Worm (Caenorhabditis elegans) whole organism, L4 larva: ENCODE measurements around the gene odd-2.
A peak's percentile ranks its signal among the peaks of the same experiment; 100 is the strongest.

Source experiments
- F37D6.2 ChIP-seq: sonication (generic microtip); optimal IDR thresholded peaks from 2 replicates; lab custom pipeline; 2016; ENCODE audit warnings: mild to moderate bottlenecking, missing genetic modification characterization, missing compliant biosample characterization
- F49E8.2 ChIP-seq: sonication (generic microtip); optimal IDR thresholded peaks from 2 replicates; lab custom pipeline; 2016; ENCODE audit warnings: missing compliant biosample characterization, mild to moderate bottlenecking, missing genetic modification characterization, borderline replicate concordance
- Y5F2A.4 ChIP-seq: fragments of 200-800 bp; sonication (Bioruptor generic); optimal IDR thresholded peaks from 2 replicates; lab custom pipeline; 2018; ENCODE audit warnings: mild to moderate bottlenecking, missing genetic modification characterization, missing compliant biosample characterization
- Y75B8A.6 ChIP-seq: fragments of 200-800 bp; sonication (Bioruptor generic); IDR thresholded peaks from 2 replicates; pipeline ENCODE4 v1.3.6; 2022; ENCODE audit warnings: missing genetic modification reagents, missing genetic modification characterization, missing compliant biosample characterization
- ZK337.2 ChIP-seq: fragments of 200-800 bp; sonication (Bioruptor generic); IDR thresholded peaks from 2 replicates; pipeline ENCODE4 v1.3.6; 2022; ENCODE audit warnings: missing genetic modification reagents, missing genetic modification characterization, missing compliant biosample characterization
- ama-1 ChIP-seq: fragments of 150-350 bp; optimal IDR thresholded peaks from 2 replicates; lab custom pipeline; 2014; ENCODE audit warnings: inconsistent platforms, mixed read lengths
- ceh-20 ChIP-seq: fragments of 200-800 bp; sonication (Bioruptor generic); IDR thresholded peaks from 2 replicates; pipeline ENCODE4 v1.3.6; 2022; ENCODE audit warnings: missing genetic modification reagents, missing genetic modification characterization, missing compliant biosample characterization
- ceh-28 ChIP-seq: fragments of 150-350 bp; optimal IDR thresholded peaks from 2 replicates; lab custom pipeline; 2014; ENCODE audit warnings: missing biosample characterization, missing genetic modification reagents, missing genetic modification characterization
- ceh-44 ChIP-seq: fragments of 200-800 bp; sonication (Bioruptor generic); IDR thresholded peaks from 2 replicates; pipeline ENCODE4 v1.3.6; 2022; ENCODE audit warnings: missing genetic modification reagents, missing genetic modification characterization, missing compliant biosample characterization
- ces-1 ChIP-seq: fragments of 150-350 bp; sonication (generic microtip); optimal IDR thresholded peaks from 4 replicates; lab custom pipeline; 2014; ENCODE audit warnings: missing biosample characterization, missing genetic modification reagents, missing genetic modification characterization
- daf-12 ChIP-seq: fragments of 150-350 bp; optimal IDR thresholded peaks from 2 replicates; lab custom pipeline; 2014; ENCODE audit warnings: missing biosample characterization, missing genetic modification reagents, missing genetic modification characterization
- daf-19 ChIP-seq: fragments of 200-800 bp; sonication (Bioruptor generic); conservative IDR thresholded peaks from 2 replicates; pipeline ENCODE4 v1.3.6; 2022; ENCODE audit warnings: missing genetic modification characterization, missing compliant biosample characterization
- dmd-6 ChIP-seq: fragments of 200-800 bp; sonication (Bioruptor generic); IDR thresholded peaks from 2 replicates; pipeline ENCODE4 v1.3.6; 2022; ENCODE audit warnings: missing genetic modification reagents, missing genetic modification characterization, missing compliant biosample characterization
- egl-27 ChIP-seq: sonication (generic microtip); optimal IDR thresholded peaks from 3 replicates; lab custom pipeline; 2017; ENCODE audit warnings: missing biosample characterization, missing genetic modification reagents, missing genetic modification characterization
- egl-43 ChIP-seq: fragments of 200-800 bp; sonication (Bioruptor generic); IDR thresholded peaks from 2 replicates; pipeline ENCODE4 v1.3.6; 2022; ENCODE audit warnings: missing genetic modification reagents, missing genetic modification characterization, missing compliant biosample characterization
- fos-1 ChIP-seq: fragments of 150-350 bp; optimal IDR thresholded peaks from 2 replicates; lab custom pipeline; 2014; ENCODE audit warnings: missing biosample characterization, missing genetic modification characterization
- gei-8 ChIP-seq: fragments of 200-800 bp; sonication (Bioruptor generic); optimal IDR thresholded peaks from 2 replicates; lab custom pipeline; 2018; ENCODE audit warnings: mild to moderate bottlenecking, missing genetic modification characterization, missing compliant biosample characterization
- hif-1 ChIP-seq, 2 experiments: sonication (generic microtip); optimal IDR thresholded peaks; 2 replicates each; lab custom pipeline; 2016 to 2017; ENCODE audit warnings: missing compliant biosample characterization in 2 of 2, missing genetic modification characterization in 2 of 2, missing genetic modification reagents in 2 of 2, missing genotype in 2 of 2, mild to moderate bottlenecking in 1 of 2
- lin-13 ChIP-seq: fragments of 150-350 bp; optimal IDR thresholded peaks from 2 replicates; lab custom pipeline; 2014; ENCODE audit warnings: missing biosample characterization, missing genetic modification reagents, missing genetic modification characterization
- lin-29 ChIP-seq: fragments of 200-800 bp; sonication (Bioruptor generic); IDR thresholded peaks from 2 replicates; pipeline ENCODE4 v1.3.6; 2022; ENCODE audit warnings: missing genetic modification reagents, missing genetic modification characterization, missing compliant biosample characterization
- lir-3 ChIP-seq: sonication (generic microtip); optimal IDR thresholded peaks from 2 replicates; lab custom pipeline; 2016; ENCODE audit warnings: mild to moderate bottlenecking, missing genetic modification characterization, missing compliant biosample characterization
- mdl-1 ChIP-seq, 2 experiments: fragments of 150-350 bp in 1 of 2; sonication (generic microtip) in 1 of 2; optimal IDR thresholded peaks; 2 replicates each; lab custom pipeline; 2014 to 2017; ENCODE audit warnings: missing biosample characterization in 2 of 2, missing genetic modification characterization in 2 of 2
- mdt-29 ChIP-seq: fragments of 200-800 bp; sonication (Bioruptor generic); IDR thresholded peaks from 2 replicates; pipeline ENCODE4 v1.3.6; 2022; ENCODE audit warnings: missing genetic modification reagents, missing genetic modification characterization, missing compliant biosample characterization
- mxl-3 ChIP-seq: fragments of 200-800 bp; sonication (Bioruptor generic); optimal IDR thresholded peaks from 2 replicates; lab custom pipeline; 2018; ENCODE audit warnings: mild to moderate bottlenecking, missing genetic modification characterization, missing compliant biosample characterization
- nhr-10 ChIP-seq: fragments of 150-350 bp; optimal IDR thresholded peaks from 2 replicates; lab custom pipeline; 2014; ENCODE audit warnings: missing biosample characterization, missing genetic modification characterization
- nhr-102 ChIP-seq: sonication (generic microtip); optimal IDR thresholded peaks from 2 replicates; lab custom pipeline; 2016; ENCODE audit warnings: mild to moderate bottlenecking, missing genetic modification characterization, moderate library complexity, missing compliant biosample characterization
- nhr-237 ChIP-seq: sonication (generic microtip); optimal IDR thresholded peaks from 2 replicates; lab custom pipeline; 2017; ENCODE audit warnings: missing biosample characterization, missing genetic modification characterization
- nhr-76 ChIP-seq: fragments of 150-350 bp; optimal IDR thresholded peaks from 2 replicates; lab custom pipeline; 2014; ENCODE audit warnings: missing biosample characterization, missing genetic modification characterization
- php-3 ChIP-seq: fragments of 200-800 bp; sonication (Bioruptor generic); IDR thresholded peaks from 2 replicates; pipeline ENCODE4 v1.3.6; 2022; ENCODE audit warnings: missing genetic modification reagents, missing genetic modification characterization, missing compliant biosample characterization
- pqm-1 ChIP-seq: sonication (generic microtip); optimal IDR thresholded peaks from 2 replicates; lab custom pipeline; 2017; ENCODE audit warnings: missing biosample characterization, missing genetic modification characterization
- rbr-2 ChIP-seq: sonication (generic microtip); optimal IDR thresholded peaks from 2 replicates; lab custom pipeline; 2016; ENCODE audit warnings: missing genotype, missing genetic modification characterization, missing compliant biosample characterization
- skn-1 ChIP-seq: fragments of 150-350 bp; optimal IDR thresholded peaks from 2 replicates; lab custom pipeline; 2014; ENCODE audit warnings: missing biosample characterization, missing genetic modification characterization
- snpc-1.2 ChIP-seq: fragments of 200-800 bp; sonication (Bioruptor generic); IDR thresholded peaks from 2 replicates; pipeline ENCODE4 v1.3.6; 2022; ENCODE audit warnings: missing genetic modification reagents, missing genetic modification characterization, missing compliant biosample characterization
- spr-3 ChIP-seq: fragments of 200-800 bp; sonication (Bioruptor generic); optimal IDR thresholded peaks from 2 replicates; lab custom pipeline; 2018; ENCODE audit warnings: mild to moderate bottlenecking, missing genetic modification characterization, missing compliant biosample characterization
- unc-130 ChIP-seq: sonication (generic microtip); optimal IDR thresholded peaks from 2 replicates; lab custom pipeline; 2016; ENCODE audit warnings: missing genetic modification reagents, missing genetic modification characterization, missing compliant biosample characterization
- unc-62 ChIP-seq, 3 experiments: fragments of 150-350 bp in 1 of 3; sonication (generic microtip); optimal IDR thresholded peaks in 2 of 3; peaks in 1 of 3; 1 replicate in 1 of 3; 2 replicates in 2 of 3; lab custom pipeline; 2014 to 2017; ENCODE audit warnings: missing biosample characterization in 3 of 3, missing genetic modification characterization in 3 of 3, missing genetic modification reagents in 3 of 3, missing genotype in 1 of 3
- zag-1 ChIP-seq: fragments of 150-350 bp; optimal IDR thresholded peaks from 2 replicates; lab custom pipeline; 2014; ENCODE audit warnings: missing biosample characterization, missing genetic modification characterization
- zfp-3 ChIP-seq: fragments of 200-800 bp; sonication (Bioruptor generic); conservative IDR thresholded peaks from 2 replicates; pipeline ENCODE4 v1.3.6; 2022; ENCODE audit warnings: missing genetic modification reagents, missing genetic modification characterization, missing compliant biosample characterization

The odd-2 gene

DNA sequence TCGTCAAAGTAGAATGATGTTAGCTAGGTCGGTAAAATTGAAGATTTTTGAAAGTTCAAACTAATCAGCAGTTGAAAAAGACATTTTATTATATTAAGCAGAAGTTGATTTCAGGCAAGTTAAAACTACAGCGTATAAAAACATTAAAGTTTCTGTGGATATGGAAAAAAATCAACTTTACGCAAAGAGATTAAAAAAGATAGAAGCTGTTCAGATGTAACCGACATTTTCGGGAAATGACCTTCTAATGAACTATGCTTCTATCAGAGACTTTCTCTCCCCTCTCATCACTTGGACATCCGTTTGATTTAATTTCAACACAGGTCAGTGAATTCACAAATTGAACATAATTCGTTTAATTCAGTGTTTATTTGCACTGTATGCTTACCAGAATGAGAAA, 20.0 kb upstream of the odd-2 start, which contains the start of gene T13C5.7:
Gene T13C5.7 (plus strand): TSS at position 301 of the 400 bp plus-strand sequence.
- no peak for TF ChIP-seq mdt-29 (GFP tag; lab: Robert Waterston, UW)
- TF ChIP-seq egl-43 (GFP tag; lab: Robert Waterston, UW), result no peak
- no peak for TF ChIP-seq ceh-20 (GFP tag; lab: Robert Waterston, UW)
- TF ChIP-seq daf-19 (GFP tag; lab: Robert Waterston, UW), result no peak
- no peak for TF ChIP-seq ces-1
- no peak for TF ChIP-seq spr-3

DNA sequence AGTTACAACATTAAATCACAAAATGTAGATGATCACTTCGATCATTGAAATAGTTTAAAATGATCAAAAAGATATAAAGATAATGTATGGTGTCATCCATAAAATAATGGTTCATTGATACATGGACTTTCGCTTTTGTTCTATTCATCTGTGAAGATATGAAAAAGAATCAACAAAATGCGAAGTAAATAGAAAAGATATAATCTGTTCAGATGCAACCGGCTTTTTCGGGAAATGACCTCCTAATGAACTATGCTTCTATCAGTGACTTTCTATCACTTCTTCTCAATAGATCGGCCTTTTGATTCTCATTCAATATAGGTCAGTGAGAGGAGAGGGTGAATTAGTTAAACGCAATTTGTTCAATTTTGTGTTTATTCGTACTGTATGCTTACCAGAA, 18.7 kb upstream of the odd-2 start:
- TF ChIP-seq nhr-102 (no peak), daf-12 (tag; lab: Kevin White, UChicago) (no peak), ZK337.2 (GFP tag; lab: Robert Waterston, UW) (no peak), unc-62 (GFP tag; optimal IDR thresholded peaks at IDR 0.05 in 1 of 2; lab: Kevin White, UChicago) (peak in 1 of 2 experiments; percentile 3), unc-62 (tag; optimal IDR thresholded peaks at IDR 0.05; lab: Kevin White, UChicago) (no peak), lir-3 (tag; lab: Kevin White, UChicago) (no peak), mxl-3 (GFP tag; lab: Kevin White, UChicago) (no peak), egl-27 (no peak), hif-1 (tag; optimal IDR thresholded peaks at IDR 0.05; lab: Kevin White, UChicago) (no peak)
- TF ChIP-seq, all 104 proteins: peak for 1

- TF ChIP-seq nhr-76 (tag; lab: Kevin White, UChicago), result no peak
- TF ChIP-seq skn-1 (tag; lab: Kevin White, UChicago), result no peak
- TF ChIP-seq ceh-28 (tag; lab: Kevin White, UChicago), result no peak
- TF ChIP-seq egl-43 (GFP tag; lab: Robert Waterston, UW), result no peak
- TF ChIP-seq fos-1 (tag; lab: Kevin White, UChicago), result no peak
- TF ChIP-seq mdl-1 (tag; optimal IDR thresholded peaks at IDR 0.05; lab: Kevin White, UChicago), result no peak
- TF ChIP-seq lin-29 (GFP tag; lab: Robert Waterston, UW), result no peak
- TF ChIP-seq zfp-3 (GFP tag; lab: Robert Waterston, UW), result no peak
- TF ChIP-seq dmd-6 (GFP tag; lab: Robert Waterston, UW), result no peak
- no peak for TF ChIP-seq Y5F2A.4 (GFP tag; lab: Kevin White, UChicago)
- TF ChIP-seq, all 104 proteins: peak for 0
Measured at ce11 chrX:6177944-6178566, 17.7 kb upstream of the odd-2 start, which contains the start of the genes T25B2.4 and T13C5.3. Gene T25B2.4, plus strand, starts transcription at chrX:6178244. Gene T13C5.3, plus strand, starts transcription at chrX:6178516.

DNA sequence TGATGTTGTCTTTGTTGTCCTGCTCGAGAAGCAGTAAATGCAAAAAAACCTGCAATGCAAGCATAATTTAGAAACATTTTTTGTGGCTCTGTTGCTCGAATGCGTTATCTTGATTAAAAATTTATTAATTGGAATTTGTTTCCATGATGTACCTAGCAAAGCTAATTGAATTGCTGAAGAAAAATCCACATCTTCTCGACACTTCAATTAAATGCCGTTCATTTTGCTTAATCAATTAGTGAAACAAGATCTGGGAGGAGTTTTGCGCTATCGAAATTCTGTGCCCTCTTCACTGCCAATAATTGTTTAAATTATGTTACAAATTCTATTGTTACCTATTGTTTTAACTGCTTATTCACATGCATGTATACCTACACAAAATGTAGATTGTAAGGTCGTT, 15.5 kb upstream of the odd-2 start, which contains the start of gene T25B2.3:
Gene T25B2.3 (plus strand): TSS at position 301 of the 400 bp plus-strand sequence.
- TF ChIP-seq pqm-1 (tag; lab: Kevin White, UChicago) (peak; percentile 1), nhr-237 (tag; lab: Kevin White, UChicago) (no peak), php-3 (GFP tag; lab: Robert Waterston, UW) (no peak), Y75B8A.6 (no peak)
- TF ChIP-seq, all 104 proteins: peak for 1

- TF ChIP-seq unc-130 (no peak), snpc-1.2 (no peak), rbr-2 (tag; lab: Kevin White, UChicago) (no peak), zag-1 (tag; lab: Kevin White, UChicago) (no peak), lin-13 (no peak), F37D6.2 (tag; lab: Kevin White, UChicago) (no peak), ceh-44 (GFP tag; lab: Robert Waterston, UW) (no peak), unc-62 (GFP tag; optimal IDR thresholded peaks at IDR 0.05 in 1 of 2; lab: Kevin White, UChicago) (no peak), unc-62 (tag; optimal IDR thresholded peaks at IDR 0.05; lab: Kevin White, UChicago) (no peak), ama-1 (lab: Kevin White, UChicago) (no peak), nhr-10 (tag; lab: Kevin White, UChicago) (no peak), gei-8 (no peak), mxl-3 (GFP tag; lab: Kevin White, UChicago) (no peak), F49E8.2 (tag; lab: Kevin White, UChicago) (no peak)
- TF ChIP-seq, all 104 proteins: peak for 0
Measured at ce11 chrX:6173656-6174055, 13.3 kb upstream of the odd-2 start, which contains the start of gene T25B2.1. Gene T25B2.1, plus strand, starts transcription at chrX:6173956.
